Worm (Caenorhabditis elegans) whole organism, L3 larva: ENCODE data around the gene F49C12.1.

Source experiments
- elt-1 ChIP-seq: fragments of 150-350 bp; optimal IDR thresholded peaks from 2 replicates; lab custom pipeline; 2014; ENCODE audit warnings: missing biosample characterization, missing genetic modification characterization
- elt-3 ChIP-seq, 3 experiments: fragments of 150-350 bp in 1 of 3; sonication (generic microtip) in 2 of 3; optimal IDR thresholded peaks; 2 replicates in 2 of 3; 4 replicates in 1 of 3; lab custom pipeline; 2014 to 2017; ENCODE audit warnings: missing biosample characterization in 3 of 3, missing genetic modification characterization in 3 of 3
- nhr-77 ChIP-seq: fragments of 150-350 bp; optimal IDR thresholded peaks from 2 replicates; lab custom pipeline; 2014; ENCODE audit warnings: missing biosample characterization, missing genetic modification characterization
- sea-2 ChIP-seq: fragments of 150-350 bp; sonication (generic microtip); optimal IDR thresholded peaks from 4 replicates; lab custom pipeline; 2014; ENCODE audit warnings: missing biosample characterization, missing genetic modification reagents, missing genetic modification characterization
- skn-1 ChIP-seq: fragments of 150-350 bp; optimal IDR thresholded peaks from 2 replicates; lab custom pipeline; 2014; ENCODE audit warnings: missing biosample characterization, missing genetic modification characterization
- tbx-2 ChIP-seq: sonication (generic microtip); optimal IDR thresholded peaks from 2 replicates; lab custom pipeline; 2016; ENCODE audit warnings: mild to moderate bottlenecking, missing genetic modification characterization, missing compliant biosample characterization

- TF ChIP-seq nhr-77 (tag; lab: Kevin White, UChicago) (no peak), sea-2 (GFP tag; lab: Kevin White, UChicago) (no peak), tbx-2 (tag; lab: Kevin White, UChicago) (no peak), skn-1 (tag; lab: Kevin White, UChicago) (no peak), elt-3 (tag; optimal IDR thresholded peaks at IDR 0.05; lab: Kevin White, UChicago) (no peak), elt-1 (tag; lab: Kevin White, UChicago) (no peak)
Measured at ce11 chrIV:9256017-9256416, 40.1 kb downstream of the F49C12.1 start, which contains the start of gene Y11D7A.9.
